Worm (Caenorhabditis elegans) whole organism, L2 larva: ENCODE measurements around the gene C17H11.4.

Experiments used
- alr-1 ChIP-seq: fragments of 150-350 bp; optimal IDR thresholded peaks from 2 replicates; lab custom pipeline; 2014; ENCODE audit warnings: missing biosample characterization, missing genetic modification characterization
- aly-2 ChIP-seq: fragments of 150-350 bp; optimal IDR thresholded peaks from 2 replicates; lab custom pipeline; 2014; ENCODE audit warnings: missing biosample characterization, missing genetic modification characterization
- ama-1 ChIP-seq: fragments of 150-350 bp; optimal IDR thresholded peaks from 2 replicates; lab custom pipeline; 2018; ENCODE audit warnings: inconsistent platforms
- ceh-82 ChIP-seq: fragments of 150-350 bp; optimal IDR thresholded peaks from 2 replicates; lab custom pipeline; 2014; ENCODE audit warnings: missing biosample characterization, missing genetic modification characterization
- egl-27 ChIP-seq: sonication (generic microtip); optimal IDR thresholded peaks from 3 replicates; lab custom pipeline; 2017; ENCODE audit warnings: missing biosample characterization, missing genetic modification reagents, missing genetic modification characterization
- mdl-1 ChIP-seq, 2 experiments: fragments of 150-350 bp in 1 of 2; sonication (generic microtip) in 1 of 2; optimal IDR thresholded peaks; 2 replicates each; lab custom pipeline; 2017; ENCODE audit warnings: missing biosample characterization in 2 of 2, missing genetic modification characterization in 2 of 2
- nhr-237 ChIP-seq: fragments of 150-350 bp; optimal IDR thresholded peaks from 2 replicates; lab custom pipeline; 2014; ENCODE audit warnings: missing biosample characterization, missing genetic modification characterization
- skn-1 ChIP-seq: sonication (generic microtip); optimal IDR thresholded peaks from 2 replicates; lab custom pipeline; 2017; ENCODE audit warnings: missing biosample characterization, missing genetic modification characterization
- snpc-4 ChIP-seq: fragments of 150-350 bp; optimal IDR thresholded peaks from 2 replicates; lab custom pipeline; 2014; ENCODE audit warnings: missing biosample characterization, missing genetic modification characterization
- unc-39 ChIP-seq: fragments of 150-350 bp; optimal IDR thresholded peaks from 2 replicates; lab custom pipeline; 2014; ENCODE audit warnings: missing biosample characterization, missing genetic modification characterization

DNA sequence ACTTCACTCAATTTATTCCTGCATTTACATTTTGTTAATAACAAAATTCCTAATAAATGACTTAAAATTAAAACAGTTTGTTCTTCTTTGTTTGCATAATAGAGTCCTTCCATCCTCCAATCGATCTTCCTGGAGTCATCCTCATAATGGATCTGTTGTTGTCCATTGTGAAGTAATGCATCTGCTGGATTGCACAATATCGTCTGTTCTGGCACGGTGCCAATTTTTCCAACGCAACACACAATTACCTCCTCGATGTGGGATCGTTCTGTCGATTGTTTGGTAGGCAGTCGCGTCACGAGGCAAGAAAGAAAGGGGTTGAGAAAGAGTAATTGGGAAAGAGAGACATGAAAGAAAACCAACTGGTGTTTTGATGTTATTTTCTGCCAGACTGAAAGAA, 21.4 kb downstream of the C17H11.4 start:
- no peak for TF ChIP-seq egl-27 (tag; lab: Kevin White, UChicago)
- no peak for TF ChIP-seq unc-39 (tag; lab: Kevin White, UChicago)
- no peak for TF ChIP-seq aly-2
- TF ChIP-seq skn-1: no peak
- TF ChIP-seq snpc-4 (tag; lab: Kevin White, UChicago): no peak
- TF ChIP-seq nhr-237: no peak
- peak; percentile 16 for TF ChIP-seq ama-1 (lab: Kevin White, UChicago)
- no peak for TF ChIP-seq ceh-82
- no peak for TF ChIP-seq mdl-1 (tag; optimal IDR thresholded peaks at IDR 0.05; lab: Kevin White, UChicago)
- TF ChIP-seq alr-1 (tag; lab: Kevin White, UChicago): no peak
